Fruit fly (Drosophila melanogaster): ENCODE measurements around the gene CG7384.

dm6 chr2L:10503356-10503977, 6.8 kb downstream of the CG7384 start:
- TF ChIP-seq lola (GFP tag; optimal IDR thresholded peaks at IDR 0.05) (no peak), CG18619 (GFP tag; optimal IDR thresholded peaks at IDR 0.05) (no peak), Six4 (GFP tag; optimal IDR thresholded peaks at IDR 0.05) (no peak), ap (GFP tag; IDR thresholded peaks at IDR 0.05) (no peak), CG14860 (GFP tag; IDR thresholded peaks at IDR 0.05; ENCODE audit: partially characterized antibody) (no peak), CG17186 (GFP tag; optimal IDR thresholded peaks at IDR 0.05) (no peak), GATAe (GFP tag; conservative IDR thresholded peaks at IDR 0.05) (no peak), CG3726 (GFP tag; IDR thresholded peaks at IDR 0.05) (no peak), CG16779 (GFP tag; IDR thresholded peaks at IDR 0.05) (no peak), CG3838 (GFP tag; optimal IDR thresholded peaks at IDR 0.05) (no peak), D19B (GFP tag; optimal IDR thresholded peaks at IDR 0.05) (no peak)
